Fruit fly (Drosophila melanogaster) whole organism, embryonic: ENCODE data around the gene Kpc1.
A peak's percentile ranks its signal among the peaks of the same experiment; 100 is the strongest.

Experiments used
- B-H2 ChIP-seq: fragments of 200-800 bp; sonication (Bioruptor generic); optimal IDR thresholded peaks from 2 replicates; lab custom pipeline; 2018; ENCODE audit warnings: missing biosample characterization, mild to moderate bottlenecking, missing genetic modification characterization
- Bteb2 ChIP-seq: fragments of 200-800 bp; sonication (Bioruptor generic); optimal IDR thresholded peaks from 2 replicates; lab custom pipeline; 2016; ENCODE audit warnings: missing biosample characterization, missing genetic modification characterization
- CG10654 ChIP-seq: fragments of 200-800 bp; sonication (Bioruptor generic); optimal IDR thresholded peaks from 2 replicates; lab custom pipeline; 2016; ENCODE audit warnings: missing biosample characterization, missing genetic modification characterization
- CG13296 ChIP-seq: fragments of 200-800 bp; sonication (Bioruptor generic); optimal IDR thresholded peaks from 3 replicates; lab custom pipeline; 2018; ENCODE audit warnings: missing biosample characterization, mild to moderate bottlenecking, missing genetic modification characterization
- CG14667 ChIP-seq: fragments of 200-800 bp; sonication (Bioruptor generic); IDR thresholded peaks from 2 replicates; pipeline ENCODE4 v1.3.6; 2022; ENCODE audit warnings: missing biosample characterization, missing genetic modification characterization
- CG14860 ChIP-seq: fragments of 200-800 bp; sonication (Bioruptor generic); IDR thresholded peaks from 3 replicates; pipeline ENCODE4 v1.3.6; 2022; ENCODE audit warnings: missing biosample characterization, missing genetic modification characterization; ENCODE audit not compliant: partially characterized antibody
- CG15269 ChIP-seq: fragments of 200-800 bp; sonication (Bioruptor generic); optimal IDR thresholded peaks from 2 replicates; lab custom pipeline; 2018; ENCODE audit warnings: missing biosample characterization, mild to moderate bottlenecking, missing genetic modification characterization, moderate library complexity
- CG15479 ChIP-seq: fragments of 200-800 bp; sonication (Bioruptor generic); optimal IDR thresholded peaks from 3 replicates; lab custom pipeline; 2019; ENCODE audit warnings: missing biosample characterization, mild to moderate bottlenecking, missing genetic modification characterization, moderate library complexity
- CG17186 ChIP-seq: fragments of 200-800 bp; sonication (Bioruptor generic); optimal IDR thresholded peaks from 3 replicates; lab custom pipeline; 2017; ENCODE audit warnings: missing biosample characterization, missing genetic modification reagents, missing genetic modification characterization
- CG17829 ChIP-seq: fragments of 200-800 bp; optimal IDR thresholded peaks from 2 replicates; lab custom pipeline; 2019; ENCODE audit warnings: missing biosample characterization, mild to moderate bottlenecking, missing genetic modification characterization, moderate library complexity
- CG1832 ChIP-seq: fragments of 200-800 bp; sonication (Bioruptor generic); optimal IDR thresholded peaks from 2 replicates; lab custom pipeline; 2017; ENCODE audit warnings: missing biosample characterization, mild to moderate bottlenecking, missing genetic modification characterization, inconsistent platforms
- CG3847 ChIP-seq: fragments of 200-800 bp; sonication (Bioruptor generic); IDR thresholded peaks from 2 replicates; pipeline ENCODE4 v1.3.6; 2022; ENCODE audit warnings: missing biosample characterization, missing genetic modification characterization
- CG4617 ChIP-seq: fragments of 200-800 bp; sonication (Bioruptor generic); optimal IDR thresholded peaks from 3 replicates; lab custom pipeline; 2016; ENCODE audit warnings: missing biosample characterization, missing genetic modification characterization, borderline replicate concordance
- CG6254 ChIP-seq: fragments of 200-800 bp; sonication (Bioruptor generic); optimal IDR thresholded peaks from 3 replicates; lab custom pipeline; 2017; ENCODE audit warnings: mild to moderate bottlenecking, missing biosample characterization, missing genetic modification reagents, missing genetic modification characterization
- CG7786 ChIP-seq: fragments of 200-800 bp; sonication (Bioruptor generic); optimal IDR thresholded peaks from 2 replicates; lab custom pipeline; 2016; ENCODE audit warnings: missing biosample characterization, missing genetic modification characterization
- CG9437 ChIP-seq: fragments of 200-800 bp; sonication (Bioruptor generic); optimal IDR thresholded peaks from 2 replicates; lab custom pipeline; 2018; ENCODE audit warnings: missing biosample characterization, mild to moderate bottlenecking, missing genetic modification characterization
- CG9817 ChIP-seq: fragments of 200-800 bp; sonication (Bioruptor generic); optimal IDR thresholded peaks from 2 replicates; lab custom pipeline; 2018; ENCODE audit warnings: missing biosample characterization, mild to moderate bottlenecking, missing genetic modification characterization, moderate library complexity
- CHES-1-like ChIP-seq: fragments of 200-800 bp; sonication (Bioruptor generic); optimal IDR thresholded peaks from 2 replicates; lab custom pipeline; 2016; ENCODE audit warnings: missing biosample characterization, missing genetic modification characterization
- Doc2 ChIP-seq: fragments of 200-800 bp; sonication (Bioruptor generic); IDR thresholded peaks from 2 replicates; pipeline ENCODE4 v1.3.6; 2022; ENCODE audit warnings: missing biosample characterization, missing genetic modification characterization
- Dp ChIP-seq: fragments of 200-800 bp; sonication (Bioruptor generic); optimal IDR thresholded peaks from 2 replicates; lab custom pipeline; 2018; ENCODE audit warnings: missing biosample characterization, mild to moderate bottlenecking, missing genetic modification characterization, moderate library complexity
- E2f1 ChIP-seq: fragments of 200-800 bp; sonication (Bioruptor generic); IDR thresholded peaks from 2 replicates; pipeline ENCODE4 v1.3.6; 2022; ENCODE audit warnings: missing biosample characterization, missing genetic modification characterization
- Ets97D ChIP-seq: fragments of 200-800 bp; sonication (Bioruptor generic); optimal IDR thresholded peaks from 3 replicates; lab custom pipeline; 2016; ENCODE audit warnings: missing biosample characterization, missing genetic modification characterization
- Hey ChIP-seq: fragments of 200-800 bp; sonication (Bioruptor generic); optimal IDR thresholded peaks from 3 replicates; lab custom pipeline; 2018; ENCODE audit warnings: missing biosample characterization, mild to moderate bottlenecking, missing genetic modification characterization
- HmgZ ChIP-seq: fragments of 200-800 bp; sonication (Bioruptor generic); optimal IDR thresholded peaks from 2 replicates; lab custom pipeline; 2018; ENCODE audit warnings: missing biosample characterization, mild to moderate bottlenecking, missing genetic modification characterization
- Hsf ChIP-seq: fragments of 200-800 bp; sonication (Bioruptor generic); optimal IDR thresholded peaks from 3 replicates; lab custom pipeline; 2016; ENCODE audit warnings: missing biosample characterization, missing genetic modification characterization
- MESR4 ChIP-seq: fragments of 200-800 bp; sonication (Bioruptor generic); optimal IDR thresholded peaks from 2 replicates; lab custom pipeline; 2018; ENCODE audit warnings: missing biosample characterization, mild to moderate bottlenecking, missing genetic modification characterization, moderate library complexity
- Med ChIP-seq: fragments of 200-800 bp; sonication (Bioruptor generic); peaks from one replicate; lab custom pipeline; 2016; ENCODE audit warnings: missing biosample characterization, missing genetic modification characterization, mild to moderate bottlenecking, inconsistent platforms, moderate library complexity
- Nf-YB ChIP-seq: fragments of 200-800 bp; sonication (Bioruptor generic); optimal IDR thresholded peaks from 3 replicates; lab custom pipeline; 2019; ENCODE audit warnings: missing biosample characterization, mild to moderate bottlenecking, missing genetic modification characterization, moderate library complexity
- NfI ChIP-seq: fragments of 200-800 bp; sonication (Bioruptor generic); optimal IDR thresholded peaks from 3 replicates; lab custom pipeline; 2018; ENCODE audit warnings: missing biosample characterization, mild to moderate bottlenecking, missing genetic modification characterization, moderate library complexity
- Ravus ChIP-seq: fragments of 200-800 bp; sonication (Bioruptor generic); IDR thresholded peaks from 2 replicates; pipeline ENCODE4 v1.3.6; 2022; ENCODE audit warnings: missing biosample characterization, missing genetic modification characterization
- Scr ChIP-seq: fragments of 200-800 bp; sonication (Bioruptor generic); IDR thresholded peaks from 2 replicates; pipeline ENCODE4 v1.3.6; 2022; ENCODE audit warnings: missing biosample characterization, missing genetic modification characterization; ENCODE audit not compliant: partially characterized antibody
- Taf1 ChIP-seq: fragments of 200-800 bp; sonication (Bioruptor generic); IDR thresholded peaks from 2 replicates; pipeline ENCODE4 v1.3.6; 2022; ENCODE audit warnings: missing biosample characterization, missing genetic modification characterization
- az2 ChIP-seq: fragments of 200-800 bp; sonication (Bioruptor generic); optimal IDR thresholded peaks from 3 replicates; lab custom pipeline; 2016; ENCODE audit warnings: missing biosample characterization, missing genetic modification characterization
- chm ChIP-seq: fragments of 200-800 bp; sonication (Bioruptor generic); IDR thresholded peaks from 2 replicates; pipeline ENCODE4 v1.3.6; 2022; ENCODE audit warnings: missing biosample characterization, missing genetic modification characterization
- ftz-f1 ChIP-seq: fragments of 200-800 bp; sonication (Bioruptor generic); optimal IDR thresholded peaks from 2 replicates; lab custom pipeline; 2016; ENCODE audit warnings: missing biosample characterization, missing genetic modification characterization
- grn ChIP-seq: fragments of 200-800 bp; sonication (Bioruptor generic); optimal IDR thresholded peaks from 3 replicates; lab custom pipeline; 2017; ENCODE audit warnings: missing biosample characterization, missing genetic modification characterization
- ind ChIP-seq: fragments of 200-800 bp; sonication (Bioruptor generic); optimal IDR thresholded peaks from 3 replicates; lab custom pipeline; 2016; ENCODE audit warnings: missing biosample characterization, missing genetic modification characterization
- insv ChIP-seq, 2 experiments: fragments of 200-800 bp; sonication (Bioruptor generic); optimal IDR thresholded peaks; 3 replicates each; lab custom pipeline; 2016 to 2018; ENCODE audit warnings: missing biosample characterization in 2 of 2, missing genetic modification characterization in 2 of 2
- ken ChIP-seq: fragments of 200-800 bp; sonication (Bioruptor generic); IDR thresholded peaks from 3 replicates; pipeline ENCODE4 v1.3.6; 2022; ENCODE audit warnings: missing biosample characterization, missing genetic modification characterization
- nerfin-2 ChIP-seq: fragments of 200-800 bp; sonication (Bioruptor generic); IDR thresholded peaks from 2 replicates; pipeline ENCODE4 v1.3.6; 2022; ENCODE audit warnings: missing biosample characterization, missing genetic modification characterization; ENCODE audit not compliant: partially characterized antibody
- pnt ChIP-seq: fragments of 200-800 bp; sonication (Bioruptor generic); optimal IDR thresholded peaks from 3 replicates; lab custom pipeline; 2016; ENCODE audit warnings: missing biosample characterization, missing genetic modification characterization
- psq ChIP-seq: fragments of 200-800 bp; sonication (Bioruptor generic); optimal IDR thresholded peaks from 2 replicates; lab custom pipeline; 2017; ENCODE audit warnings: missing biosample characterization, missing genetic modification characterization
- pzg ChIP-seq: fragments of 200-800 bp; sonication (Bioruptor generic); optimal IDR thresholded peaks from 3 replicates; lab custom pipeline; 2018; ENCODE audit warnings: missing biosample characterization, mild to moderate bottlenecking, missing genetic modification characterization, moderate library complexity
- salm ChIP-seq: fragments of 200-800 bp; sonication (Bioruptor generic); optimal IDR thresholded peaks from 2 replicates; lab custom pipeline; 2018; ENCODE audit warnings: missing biosample characterization, mild to moderate bottlenecking, missing genetic modification characterization
- slou ChIP-seq: fragments of 200-800 bp; sonication (Bioruptor generic); optimal IDR thresholded peaks from 3 replicates; lab custom pipeline; 2016; ENCODE audit warnings: missing biosample characterization, missing genetic modification characterization
- sna ChIP-seq: fragments of 200-800 bp; sonication (Bioruptor generic); IDR thresholded peaks from 2 replicates; pipeline ENCODE4 v1.3.6; 2022; ENCODE audit warnings: missing biosample characterization, missing genetic modification characterization; ENCODE audit not compliant: partially characterized antibody
- stwl ChIP-seq: fragments of 200-800 bp; sonication (Bioruptor generic); optimal IDR thresholded peaks from 3 replicates; lab custom pipeline; 2018; ENCODE audit warnings: missing biosample characterization, mild to moderate bottlenecking, missing genetic modification characterization, moderate library complexity
- vfl ChIP-seq: fragments of 200-800 bp; sonication (Bioruptor generic); optimal IDR thresholded peaks from 2 replicates; lab custom pipeline; 2016; ENCODE audit warnings: missing biosample characterization, missing genetic modification characterization
- vnd ChIP-seq: fragments of 200-800 bp; sonication (Bioruptor generic); IDR thresholded peaks from 3 replicates; pipeline ENCODE4 v1.3.6; 2022; ENCODE audit warnings: missing biosample characterization, missing genetic modification characterization; ENCODE audit not compliant: partially characterized antibody
- zfh2 ChIP-seq: fragments of 200-800 bp; sonication (Bioruptor generic); optimal IDR thresholded peaks from 2 replicates; lab custom pipeline; 2016; ENCODE audit warnings: missing biosample characterization, missing genetic modification characterization

Gene Kpc1

DNA sequence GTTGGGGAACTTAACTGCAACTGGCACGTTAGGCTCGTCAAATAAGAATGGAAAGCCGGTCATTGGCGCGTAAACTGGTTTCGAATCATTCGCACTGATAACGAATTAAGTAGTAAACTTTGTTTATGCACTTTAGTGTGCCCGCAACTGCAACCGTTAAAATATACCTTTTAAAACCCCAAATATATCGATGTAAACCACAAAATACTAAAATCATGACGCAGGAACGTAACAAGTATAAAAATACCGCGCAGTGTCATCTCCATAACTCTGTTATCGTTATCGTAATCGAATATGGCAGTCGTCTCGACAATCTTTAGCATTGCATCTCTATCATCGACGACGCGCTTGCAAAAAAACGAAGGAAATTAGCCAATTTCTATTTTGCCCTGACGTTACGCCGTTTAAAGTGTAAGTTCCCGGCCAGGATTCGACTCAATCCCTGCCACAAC is 29.3 kb upstream of the Kpc1 start, which contains the start of the genes CG31344 and Caf1-55 (continued):
- TF ChIP-seq Scr (GFP tag; lab: Robert Waterston, UW) (peak; percentile 74), CG17829 (tag; lab: Kevin White, UChicago) (peak; percentile 34), CG9437 (GFP tag; lab: Kevin White, UChicago) (peak; percentile 79), Med (peak; percentile 74), az2 (GFP tag; lab: Kevin White, UChicago) (peak; percentile 14), ken (GFP tag; lab: Robert Waterston, UW) (peak; percentile 16; the same call in 1 of the 3 replicates), vnd (GFP tag; lab: Robert Waterston, UW) (peak; percentile 61; the same call in 2 of the 3 replicates), insv (GFP tag; optimal IDR thresholded peaks at IDR 0.05; lab: Kevin White, UChicago) (peak in 1 of 2 experiments; percentile 18), Bteb2 (GFP tag; lab: Kevin White, UChicago) (peak; percentile 8), nerfin-2 (GFP tag; lab: Robert Waterston, UW) (peak; percentile 83), CG15269 (tag; lab: Kevin White, UChicago) (no peak), ind (GFP tag; lab: Kevin White, UChicago) (no peak), grn (GFP tag; lab: Kevin White, UChicago) (peak; percentile 31), Hsf (GFP tag; lab: Kevin White, UChicago) (peak; percentile 1), Doc2 (GFP tag; lab: Robert Waterston, UW) (no peak), ftz-f1 (GFP tag; lab: Kevin White, UChicago) (no peak), CG9817 (tag; lab: Kevin White, UChicago) (no peak), Ravus (GFP tag; lab: Robert Waterston, UW) (no peak), sna (peak; percentile 72), CG6254 (GFP tag; lab: Kevin White, UChicago) (no peak), CG14667 (GFP tag; lab: Robert Waterston, UW) (no peak), Hey (tag; lab: Kevin White, UChicago) (no peak), CG17186 (peak; percentile 3), HmgZ (peak; percentile 68), CG15479 (GFP tag; lab: Kevin White, UChicago) (no peak), CG14860 (GFP tag; lab: Robert Waterston, UW) (peak; percentile 61; the same call in 2 of the 3 replicates), CG7786 (GFP tag; lab: Kevin White, UChicago) (peak; percentile 17)

DNA sequence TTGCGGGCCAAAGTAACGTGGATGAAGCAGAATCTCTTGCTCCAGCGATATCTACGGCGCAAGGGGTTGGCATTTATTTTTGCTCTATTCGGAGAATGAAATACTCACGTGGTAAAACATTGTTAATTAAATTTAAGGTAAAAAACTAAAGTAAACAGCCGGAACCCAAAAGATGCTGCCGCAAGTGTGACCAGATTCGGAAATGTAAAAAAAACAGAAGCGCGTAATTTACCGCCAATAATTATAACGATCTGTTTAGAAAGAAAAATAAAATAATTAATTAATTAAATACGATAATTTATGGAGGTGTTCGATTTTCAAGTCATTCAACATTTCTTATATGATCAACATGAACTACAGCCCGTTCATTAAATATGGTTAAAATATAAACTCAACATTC is 27.0 kb upstream of the Kpc1 start, which contains the start of gene Polr2G:
Gene Polr2G, minus strand, starts transcription at position 208 of the 400 bp plus-strand sequence.
- TF ChIP-seq NfI (GFP tag; lab: Kevin White, UChicago) (no peak), psq (GFP tag; lab: Kevin White, UChicago) (no peak), vfl (GFP tag; lab: Kevin White, UChicago) (no peak), Dp (GFP tag; lab: Kevin White, UChicago) (peak; percentile 67), CG4617 (GFP tag; lab: Kevin White, UChicago) (peak; percentile 50), CHES-1-like (no peak), slou (no peak), MESR4 (GFP tag; lab: Kevin White, UChicago) (peak; percentile 61), zfh2 (GFP tag; lab: Kevin White, UChicago) (no peak), CG3847 (no peak), B-H2 (GFP tag; lab: Kevin White, UChicago) (no peak), stwl (tag; lab: Kevin White, UChicago) (peak; percentile 30), Taf1 (GFP tag; lab: Robert Waterston, UW) (no peak), chm (GFP tag; lab: Robert Waterston, UW) (no peak), E2f1 (peak; percentile 24; the same call in 1 of the 2 replicates), ind (GFP tag; lab: Kevin White, UChicago) (no peak), pnt (GFP tag; lab: Kevin White, UChicago) (no peak), Nf-YB (GFP tag; lab: Kevin White, UChicago) (no peak), CG10654 (GFP tag; lab: Kevin White, UChicago) (no peak), pzg (GFP tag; lab: Kevin White, UChicago) (peak; percentile 19), CG1832 (no peak), Ets97D (peak; percentile 4), salm (tag; lab: Kevin White, UChicago) (no peak), CG13296 (GFP tag; lab: Kevin White, UChicago) (no peak)
